Worm (Caenorhabditis elegans): ENCODE data around the gene nrps-1.

Gene nrps-1

ce11 chrIII:11534624-11535079 lies at the start of gene nrps-1:
TSS of gene nrps-1 (plus strand) at chrIII:11534674.
- TF ChIP-seq mab-5 (tag; optimal IDR thresholded peaks at IDR 0.05) = no peak

ce11 chrIII:11487245-11487644 lies 47.2 kb upstream of the nrps-1 start, which contains the start of gene popl-5:
TSS of gene popl-5 (minus strand) at chrIII:11487345.
- TF ChIP-seq ces-1 (GFP tag; optimal IDR thresholded peaks at IDR 0.05) (no peak), ceh-39 (tag; optimal IDR thresholded peaks at IDR 0.05) (no peak), unc-120 (tag; optimal IDR thresholded peaks at IDR 0.05; ENCODE audit: poor library complexity, severe bottlenecking) (no peak), flh-1 (GFP tag; optimal IDR thresholded peaks at IDR 0.05) (no peak), ztf-11 (tag; optimal IDR thresholded peaks at IDR 0.05) (no peak), unc-39 (tag; optimal IDR thresholded peaks at IDR 0.05) (no peak), sptf-1 (tag; optimal IDR thresholded peaks at IDR 0.05) (no peak), unc-62 (GFP tag; optimal IDR thresholded peaks at IDR 0.05) (no peak), drap-1 (GFP tag; optimal IDR thresholded peaks at IDR 0.05) (no peak), blmp-1 (tag; optimal IDR thresholded peaks at IDR 0.05) (no peak), cnd-1 (tag; optimal IDR thresholded peaks at IDR 0.05) (no peak), nhr-2 (tag; optimal IDR thresholded peaks at IDR 0.05) (no peak), ceh-43 (GFP tag; optimal IDR thresholded peaks at IDR 0.05) (no peak), nhr-76 (tag; optimal IDR thresholded peaks at IDR 0.05) (no peak), nhr-28 (tag; optimal IDR thresholded peaks at IDR 0.05) (no peak), snpc-4 (tag; optimal IDR thresholded peaks at IDR 0.05) (no peak), lsy-2 (tag; optimal IDR thresholded peaks at IDR 0.05) (no peak)

ce11 chrIII:11488662-11489349 lies 45.7 kb upstream of the nrps-1 start:
- TF ChIP-seq elt-1 (tag; optimal IDR thresholded peaks at IDR 0.05; ENCODE audit: borderline replicate concordance, insufficient read depth) (no peak), unc-120 (tag; optimal IDR thresholded peaks at IDR 0.05; ENCODE audit: poor library complexity, severe bottlenecking) (no peak), ham-2 (GFP tag; optimal IDR thresholded peaks at IDR 0.05) (no peak), sem-2 (GFP tag; optimal IDR thresholded peaks at IDR 0.05) (no peak), drap-1 (GFP tag; optimal IDR thresholded peaks at IDR 0.05) (no peak), mep-1 (tag; optimal IDR thresholded peaks at IDR 0.05) (no peak), nhr-2 (tag; optimal IDR thresholded peaks at IDR 0.05) (no peak), sptf-1 (tag; optimal IDR thresholded peaks at IDR 0.05) (no peak), bed-3 (GFP tag; optimal IDR thresholded peaks at IDR 0.05) (no peak), unc-39 (tag; optimal IDR thresholded peaks at IDR 0.05) (no peak), snpc-4 (tag; optimal IDR thresholded peaks at IDR 0.05) (no peak), tbx-8 (GFP tag; optimal IDR thresholded peaks at IDR 0.05) (no peak), hlh-1 (tag; optimal IDR thresholded peaks at IDR 0.05) (no peak), ceh-43 (GFP tag; optimal IDR thresholded peaks at IDR 0.05) (no peak), zip-8 (tag; optimal IDR thresholded peaks at IDR 0.05) (no peak), lsy-2 (tag; optimal IDR thresholded peaks at IDR 0.05) (no peak)

DNA sequence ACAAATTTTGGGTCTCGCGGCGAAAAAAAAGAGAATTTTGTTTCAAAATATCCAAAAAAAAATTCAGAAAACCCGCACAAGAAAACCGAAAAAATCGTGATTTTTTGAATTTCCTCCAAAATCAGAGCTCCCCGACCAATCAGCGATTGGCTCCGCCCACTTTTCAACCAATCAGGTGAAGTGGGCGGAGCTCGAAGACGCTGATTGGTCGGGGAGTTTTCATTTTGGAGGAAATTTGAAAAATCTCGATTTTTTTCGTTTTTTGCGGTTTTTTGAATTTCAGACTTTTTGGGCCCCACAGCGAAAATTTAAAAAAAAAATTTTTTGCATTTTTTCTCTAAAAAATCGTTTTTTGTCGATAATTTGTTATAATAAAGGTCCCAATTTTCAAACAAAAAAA lies 44.9 kb upstream of the nrps-1 start:
- no peak for TF ChIP-seq hlh-1 (tag; optimal IDR thresholded peaks at IDR 0.05)
- no peak for TF ChIP-seq sem-2 (GFP tag; optimal IDR thresholded peaks at IDR 0.05)
- no peak for TF ChIP-seq ztf-11 (tag; optimal IDR thresholded peaks at IDR 0.05)
- TF ChIP-seq nhr-12 (tag; optimal IDR thresholded peaks at IDR 0.05) = no peak
- TF ChIP-seq unc-120 (tag; optimal IDR thresholded peaks at IDR 0.05; ENCODE audit: poor library complexity, severe bottlenecking) = no peak
- TF ChIP-seq ham-2 (GFP tag; optimal IDR thresholded peaks at IDR 0.05) = no peak
- no peak for TF ChIP-seq snpc-4 (tag; optimal IDR thresholded peaks at IDR 0.05)
- TF ChIP-seq mls-2 (tag; optimal IDR thresholded peaks at IDR 0.05) = no peak
- TF ChIP-seq ces-1 (GFP tag; optimal IDR thresholded peaks at IDR 0.05) = no peak
- TF ChIP-seq lsy-2 (tag; optimal IDR thresholded peaks at IDR 0.05) = no peak
- no peak for TF ChIP-seq bed-3 (GFP tag; optimal IDR thresholded peaks at IDR 0.05)

DNA sequence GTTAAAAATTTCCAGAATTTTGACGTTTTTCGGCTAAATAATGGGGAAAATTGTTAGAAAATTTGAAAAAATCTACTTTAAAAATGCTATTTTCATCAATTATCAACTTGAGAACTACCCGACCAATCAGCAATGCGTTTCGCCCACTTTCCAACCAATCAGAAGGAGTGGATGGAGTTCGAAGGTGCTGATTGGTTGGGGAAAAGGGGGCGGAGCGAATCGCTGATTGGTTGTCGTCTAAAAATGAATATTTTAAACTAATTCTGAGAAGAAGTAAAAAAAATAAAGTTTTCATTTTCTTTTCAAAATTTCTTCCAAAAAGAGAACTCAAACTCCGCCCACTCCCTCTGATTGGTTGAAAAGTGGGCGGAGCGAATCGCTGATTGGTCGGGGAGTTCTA lies 44.3 kb upstream of the nrps-1 start:
- no peak for TF ChIP-seq sptf-1 (tag; optimal IDR thresholded peaks at IDR 0.05)

DNA sequence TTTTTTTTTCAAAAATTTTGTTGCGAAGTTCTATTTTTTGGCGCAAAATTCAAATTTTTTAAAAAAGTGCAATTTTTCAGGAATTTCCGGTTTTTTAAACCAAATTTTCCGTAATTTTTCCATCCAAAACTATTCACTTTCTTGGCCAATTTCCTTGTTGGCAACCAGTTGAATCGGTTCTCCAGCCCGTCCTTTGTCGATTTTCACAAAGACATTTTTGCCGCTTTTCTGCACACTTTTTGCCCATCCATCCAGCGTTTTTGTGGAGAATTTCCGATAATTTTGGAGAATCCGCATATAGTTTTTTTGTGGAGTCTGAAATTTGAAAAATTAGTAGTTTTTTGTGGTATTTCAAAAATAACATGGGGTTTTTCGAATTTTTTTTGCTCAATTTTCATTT lies 42.0 kb upstream of the nrps-1 start:
- TF ChIP-seq elt-1 (tag; optimal IDR thresholded peaks at IDR 0.05; ENCODE audit: borderline replicate concordance, insufficient read depth) = no peak
- TF ChIP-seq hlh-1 (tag; optimal IDR thresholded peaks at IDR 0.05) = no peak
- TF ChIP-seq sem-2 (GFP tag; optimal IDR thresholded peaks at IDR 0.05) = no peak
- TF ChIP-seq ces-1 (GFP tag; optimal IDR thresholded peaks at IDR 0.05) = no peak
- no peak for TF ChIP-seq unc-39 (tag; optimal IDR thresholded peaks at IDR 0.05)
- TF ChIP-seq mep-1 (tag; optimal IDR thresholded peaks at IDR 0.05) = no peak
- no peak for TF ChIP-seq zip-8 (tag; optimal IDR thresholded peaks at IDR 0.05)
- TF ChIP-seq lsy-2 (tag; optimal IDR thresholded peaks at IDR 0.05) = no peak
- TF ChIP-seq flh-1 (GFP tag; optimal IDR thresholded peaks at IDR 0.05) = no peak
- TF ChIP-seq nhr-2 (tag; optimal IDR thresholded peaks at IDR 0.05) = no peak
- no peak for TF ChIP-seq snpc-4 (tag; optimal IDR thresholded peaks at IDR 0.05)
- TF ChIP-seq mls-2 (tag; optimal IDR thresholded peaks at IDR 0.05) = no peak
- TF ChIP-seq ceh-39 (tag; optimal IDR thresholded peaks at IDR 0.05) = no peak
- no peak for TF ChIP-seq nhr-237 (tag; optimal IDR thresholded peaks at IDR 0.05)
- TF ChIP-seq ceh-43 (GFP tag; optimal IDR thresholded peaks at IDR 0.05) = no peak
- TF ChIP-seq nhr-12 (tag; optimal IDR thresholded peaks at IDR 0.05) = no peak
- no peak for TF ChIP-seq bed-3 (GFP tag; optimal IDR thresholded peaks at IDR 0.05)

Data from whole organism, mixed stage, embryonic.